Fruit fly (Drosophila melanogaster) whole organism, embryonic: ENCODE data around the gene udt.

Source experiments
- Ada2b ChIP-seq: fragments of 200-800 bp; sonication (Bioruptor generic); IDR thresholded peaks from 2 replicates; pipeline ENCODE4 v1.3.6; 2022; ENCODE audit warnings: missing biosample characterization, missing genetic modification characterization
- Aef1 ChIP-seq: fragments of 200-800 bp; sonication (Bioruptor generic); IDR thresholded peaks from 3 replicates; pipeline ENCODE4 v1.3.6; 2022; ENCODE audit warnings: missing biosample characterization, missing genetic modification characterization
- B-H1 ChIP-seq: fragments of 200-800 bp; sonication (Bioruptor generic); IDR thresholded peaks from 3 replicates; pipeline ENCODE4 v1.3.6; 2022; ENCODE audit warnings: missing biosample characterization, missing genetic modification characterization
- CG10431 ChIP-seq: fragments of 200-800 bp; sonication (Bioruptor generic); optimal IDR thresholded peaks from 3 replicates; lab custom pipeline; 2018; ENCODE audit warnings: missing biosample characterization, mild to moderate bottlenecking, missing genetic modification characterization
- CG11504 ChIP-seq: fragments of 200-800 bp; sonication (Bioruptor generic); optimal IDR thresholded peaks from 3 replicates; lab custom pipeline; 2019; ENCODE audit warnings: missing biosample characterization, mild to moderate bottlenecking, missing genetic modification characterization, moderate library complexity
- CG12744 ChIP-seq: fragments of 200-800 bp; sonication (Bioruptor generic); optimal IDR thresholded peaks from 2 replicates; lab custom pipeline; 2016; ENCODE audit warnings: missing biosample characterization, missing genetic modification characterization
- CG15696 ChIP-seq: fragments of 200-800 bp; sonication (Bioruptor generic); optimal IDR thresholded peaks from 2 replicates; lab custom pipeline; 2019; ENCODE audit warnings: missing biosample characterization, mild to moderate bottlenecking, missing genetic modification characterization, moderate library complexity
- CG16779 ChIP-seq: fragments of 200-800 bp; sonication (Bioruptor generic); IDR thresholded peaks from 2 replicates; pipeline ENCODE4 v1.3.6; 2022; ENCODE audit warnings: missing biosample characterization, missing genetic modification characterization
- CG17359 ChIP-seq: fragments of 200-800 bp; sonication (Bioruptor generic); optimal IDR thresholded peaks from 3 replicates; lab custom pipeline; 2018; ENCODE audit warnings: missing biosample characterization, mild to moderate bottlenecking, missing genetic modification characterization, moderate library complexity
- CG1832 ChIP-seq: fragments of 200-800 bp; sonication (Bioruptor generic); optimal IDR thresholded peaks from 2 replicates; lab custom pipeline; 2017; ENCODE audit warnings: missing biosample characterization, mild to moderate bottlenecking, missing genetic modification characterization, inconsistent platforms
- CG18764 ChIP-seq: fragments of 200-800 bp; sonication (Bioruptor generic); optimal IDR thresholded peaks from 3 replicates; lab custom pipeline; 2016; ENCODE audit warnings: missing biosample characterization, missing genetic modification characterization
- CG30431 ChIP-seq: fragments of 200-800 bp; sonication (Bioruptor generic); optimal IDR thresholded peaks from 2 replicates; lab custom pipeline; 2017; ENCODE audit warnings: missing biosample characterization, missing genetic modification characterization
- CG31365 ChIP-seq: fragments of 200-800 bp; sonication (Bioruptor generic); optimal IDR thresholded peaks from 2 replicates; lab custom pipeline; 2018; ENCODE audit warnings: missing biosample characterization, mild to moderate bottlenecking, missing genetic modification characterization
- CG3407 ChIP-seq: fragments of 200-800 bp; sonication (Bioruptor generic); optimal IDR thresholded peaks from 2 replicates; lab custom pipeline; 2018; ENCODE audit warnings: missing biosample characterization, mild to moderate bottlenecking, missing genetic modification characterization
- CG4404 ChIP-seq: fragments of 200-800 bp; sonication (Bioruptor generic); IDR thresholded peaks from 2 replicates; pipeline ENCODE4 v1.3.6; 2022; ENCODE audit warnings: missing biosample characterization, missing genetic modification characterization
- CG5180 ChIP-seq: fragments of 200-800 bp; sonication (Bioruptor generic); optimal IDR thresholded peaks from 3 replicates; lab custom pipeline; 2017; ENCODE audit warnings: missing biosample characterization, missing genetic modification characterization, mild to moderate bottlenecking, moderate library complexity, missing genetic modification reagents
- CG7271 ChIP-seq: fragments of 200-800 bp; sonication (Bioruptor generic); optimal IDR thresholded peaks from 2 replicates; lab custom pipeline; 2018; ENCODE audit warnings: missing biosample characterization, mild to moderate bottlenecking, missing genetic modification characterization, moderate library complexity
- CG7556 ChIP-seq: fragments of 200-800 bp; sonication (Bioruptor generic); optimal IDR thresholded peaks from 2 replicates; lab custom pipeline; 2017; ENCODE audit warnings: missing biosample characterization, mild to moderate bottlenecking, missing genetic modification characterization
- CG8359 ChIP-seq: fragments of 200-800 bp; sonication (Bioruptor generic); optimal IDR thresholded peaks from 2 replicates; lab custom pipeline; 2017; ENCODE audit warnings: missing biosample characterization, mild to moderate bottlenecking, missing genetic modification characterization, borderline replicate concordance
- Dad ChIP-seq: fragments of 200-800 bp; sonication (Bioruptor generic); optimal IDR thresholded peaks from 3 replicates; lab custom pipeline; 2016; ENCODE audit warnings: missing biosample characterization, missing genetic modification characterization
- Doc3 ChIP-seq: fragments of 200-800 bp; sonication (Bioruptor generic); IDR thresholded peaks from 3 replicates; pipeline ENCODE4 v1.3.6; 2022; ENCODE audit warnings: missing biosample characterization, missing genetic modification characterization; ENCODE audit not compliant: partially characterized antibody
- Dp ChIP-seq: fragments of 200-800 bp; sonication (Bioruptor generic); optimal IDR thresholded peaks from 2 replicates; lab custom pipeline; 2018; ENCODE audit warnings: missing biosample characterization, mild to moderate bottlenecking, missing genetic modification characterization, moderate library complexity
- Elba2 ChIP-seq: fragments of 200-800 bp; sonication (Bioruptor generic); optimal IDR thresholded peaks from 3 replicates; lab custom pipeline; 2016; ENCODE audit warnings: missing biosample characterization, missing genetic modification characterization
- Fer2 ChIP-seq: fragments of 200-800 bp; sonication (Bioruptor generic); optimal IDR thresholded peaks from 2 replicates; lab custom pipeline; 2018; ENCODE audit warnings: missing biosample characterization, mild to moderate bottlenecking, missing genetic modification characterization, moderate library complexity
- Gug ChIP-seq: fragments of 200-800 bp; sonication (Bioruptor generic); IDR thresholded peaks from 4 replicates; pipeline ENCODE4 v1.3.6; 2022; ENCODE audit warnings: missing biosample characterization, missing genetic modification characterization
- HHEX ChIP-seq: fragments of 200-800 bp; sonication (Bioruptor generic); optimal IDR thresholded peaks from 3 replicates; lab custom pipeline; 2017; ENCODE audit warnings: missing biosample characterization, mild to moderate bottlenecking, missing genetic modification characterization, missing genetic modification reagents
- HLH54F ChIP-seq: fragments of 200-800 bp; sonication (Bioruptor generic); optimal IDR thresholded peaks from 3 replicates; lab custom pipeline; 2016; ENCODE audit warnings: missing biosample characterization, missing genetic modification characterization
- HLHmδ ChIP-seq: fragments of 200-800 bp; sonication (Bioruptor generic); optimal IDR thresholded peaks from 2 replicates; lab custom pipeline; 2018; ENCODE audit warnings: missing biosample characterization, mild to moderate bottlenecking, missing genetic modification characterization, moderate library complexity
- Hand ChIP-seq: fragments of 200-800 bp; sonication (Bioruptor generic); optimal IDR thresholded peaks from 2 replicates; lab custom pipeline; 2017; ENCODE audit warnings: mild to moderate bottlenecking, missing biosample characterization, missing genetic modification reagents, missing genetic modification characterization
- Hmr ChIP-seq: fragments of 200-800 bp; sonication (Bioruptor generic); optimal IDR thresholded peaks from 3 replicates; lab custom pipeline; 2017; ENCODE audit warnings: mild to moderate bottlenecking, missing biosample characterization, missing genetic modification reagents, missing genetic modification characterization
- Hmx ChIP-seq: fragments of 200-800 bp; sonication (Bioruptor generic); optimal IDR thresholded peaks from 2 replicates; lab custom pipeline; 2016; ENCODE audit warnings: missing biosample characterization, missing genetic modification characterization
- MESR4 ChIP-seq: fragments of 200-800 bp; sonication (Bioruptor generic); optimal IDR thresholded peaks from 2 replicates; lab custom pipeline; 2018; ENCODE audit warnings: missing biosample characterization, mild to moderate bottlenecking, missing genetic modification characterization, moderate library complexity
- Oli ChIP-seq: fragments of 200-800 bp; sonication (Bioruptor generic); optimal IDR thresholded peaks from 2 replicates; lab custom pipeline; 2018; ENCODE audit warnings: missing biosample characterization, mild to moderate bottlenecking, missing genetic modification characterization, moderate library complexity
- Usf ChIP-seq: fragments of 200-800 bp; sonication (Bioruptor generic); optimal IDR thresholded peaks from 2 replicates; lab custom pipeline; 2017; ENCODE audit warnings: missing genotype, missing biosample characterization, missing genetic modification characterization
- Xrp1 ChIP-seq: fragments of 200-800 bp; sonication (Bioruptor generic); IDR thresholded peaks from 2 replicates; pipeline ENCODE4 v1.3.6; 2022; ENCODE audit warnings: missing biosample characterization, missing genetic modification characterization
- ab ChIP-seq: fragments of 200-800 bp; sonication (Bioruptor generic); optimal IDR thresholded peaks from 2 replicates; lab custom pipeline; 2016; ENCODE audit warnings: missing biosample characterization, missing genetic modification characterization
- amos ChIP-seq: fragments of 200-800 bp; sonication (Bioruptor generic); IDR thresholded peaks from 2 replicates; pipeline ENCODE4 v1.3.6; 2022; ENCODE audit warnings: missing biosample characterization, missing genetic modification characterization; ENCODE audit not compliant: partially characterized antibody
- aop ChIP-seq: fragments of 200-800 bp; sonication (Bioruptor generic); IDR thresholded peaks from 2 replicates; pipeline ENCODE4 v1.3.6; 2022; ENCODE audit warnings: missing biosample characterization, missing genetic modification characterization
- ara ChIP-seq: fragments of 200-800 bp; sonication (Bioruptor generic); IDR thresholded peaks from 2 replicates; pipeline ENCODE4 v1.3.6; 2022; ENCODE audit warnings: missing biosample characterization, missing genetic modification characterization
- cas ChIP-seq: fragments of 200-800 bp; sonication (Bioruptor generic); IDR thresholded peaks from 2 replicates; pipeline ENCODE4 v1.3.6; 2022; ENCODE audit warnings: missing biosample characterization, missing genetic modification characterization
- chinmo ChIP-seq: fragments of 200-800 bp; sonication (Bioruptor generic); IDR thresholded peaks from 4 replicates; pipeline ENCODE4 v1.3.6; 2022; ENCODE audit warnings: missing biosample characterization, missing genetic modification characterization; ENCODE audit not compliant: partially characterized antibody
- chn ChIP-seq: fragments of 200-800 bp; sonication (Bioruptor generic); optimal IDR thresholded peaks from 2 replicates; lab custom pipeline; 2016; ENCODE audit warnings: missing biosample characterization, missing genetic modification characterization
- crc ChIP-seq: fragments of 200-800 bp; sonication (Bioruptor generic); optimal IDR thresholded peaks from 2 replicates; lab custom pipeline; 2016; ENCODE audit warnings: missing biosample characterization, missing genetic modification characterization
- dati ChIP-seq: fragments of 200-800 bp; sonication (Bioruptor generic); IDR thresholded peaks from 2 replicates; pipeline ENCODE4 v1.3.6; 2022; ENCODE audit warnings: missing biosample characterization, missing genetic modification characterization
- gsb-n ChIP-seq: fragments of 200-800 bp; sonication (Bioruptor generic); optimal IDR thresholded peaks from 3 replicates; lab custom pipeline; 2018; ENCODE audit warnings: missing biosample characterization, mild to moderate bottlenecking, missing genetic modification characterization
- her ChIP-seq: fragments of 200-800 bp; sonication (Bioruptor generic); optimal IDR thresholded peaks from 2 replicates; lab custom pipeline; 2016; ENCODE audit warnings: missing biosample characterization, missing genetic modification characterization
- rib ChIP-seq: fragments of 200-800 bp; sonication (Bioruptor generic); IDR thresholded peaks from 2 replicates; pipeline ENCODE4 v1.3.6; 2022; ENCODE audit warnings: missing biosample characterization, missing genetic modification characterization
- stc ChIP-seq: fragments of 200-800 bp; sonication (Bioruptor generic); IDR thresholded peaks from 2 replicates; pipeline ENCODE4 v1.3.6; 2022; ENCODE audit warnings: missing biosample characterization, missing genetic modification characterization
- trh ChIP-seq: fragments of 200-800 bp; sonication (Bioruptor generic); optimal IDR thresholded peaks from 2 replicates; lab custom pipeline; 2016; ENCODE audit warnings: missing biosample characterization, missing genetic modification characterization
- vfl ChIP-seq: fragments of 200-800 bp; sonication (Bioruptor generic); optimal IDR thresholded peaks from 2 replicates; lab custom pipeline; 2016; ENCODE audit warnings: missing biosample characterization, missing genetic modification characterization
- wek ChIP-seq: fragments of 200-800 bp; sonication (Bioruptor generic); optimal IDR thresholded peaks from 3 replicates; lab custom pipeline; 2018; ENCODE audit warnings: missing biosample characterization, mild to moderate bottlenecking, missing genetic modification characterization, moderate library complexity

udt gene

dm6 chr3R:23772808-23773207 is 9.7 kb upstream of the udt start, which contains the start of gene tst (continued):
- TF ChIP-seq Elba2 (GFP tag; lab: Kevin White, UChicago) (peak; percentile 18), Dp (GFP tag; lab: Kevin White, UChicago) (peak; percentile 20), stc (GFP tag; lab: Robert Waterston, UW) (peak; percentile 95), CG3407 (GFP tag; lab: Kevin White, UChicago) (peak; percentile 79), CG30431 (GFP tag; lab: Kevin White, UChicago) (peak; percentile 87), Usf (GFP tag; lab: Kevin White, UChicago) (peak; percentile 79), HLH54F (GFP tag; lab: Kevin White, UChicago) (peak; percentile 53), cas (peak; percentile 93), gsb-n (tag; lab: Kevin White, UChicago) (peak; percentile 95), her (GFP tag; lab: Kevin White, UChicago) (no peak), vfl (GFP tag; lab: Kevin White, UChicago) (peak; percentile 35), CG7271 (tag; lab: Kevin White, UChicago) (peak; percentile 87), chinmo (GFP tag; lab: Robert Waterston, UW) (0 out of 4 replicates have a peak, but pooled peaks have one; percentile 43), amos (GFP tag; lab: Robert Waterston, UW) (no peak), CG31365 (tag; lab: Kevin White, UChicago) (peak; percentile 19), CG7556 (peak; percentile 89), aop (peak; percentile 56), HHEX (GFP tag; lab: Kevin White, UChicago) (peak; percentile 90), Aef1 (GFP tag; lab: Robert Waterston, UW) (peak; percentile 97), chn (GFP tag; lab: Kevin White, UChicago) (peak; percentile 63), wek (GFP tag; lab: Kevin White, UChicago) (no peak), CG1832 (GFP tag; lab: Kevin White, UChicago) (no peak), dati (GFP tag; lab: Robert Waterston, UW) (peak; percentile 78), CG10431 (GFP tag; lab: Kevin White, UChicago) (peak; percentile 39), CG16779 (GFP tag; lab: Robert Waterston, UW) (peak; percentile 84), rib (peak; percentile 92), Hmx (GFP tag; lab: Kevin White, UChicago) (no peak), CG5180 (GFP tag; lab: Kevin White, UChicago) (no peak), CG17359 (tag; lab: Kevin White, UChicago) (peak; percentile 94), CG11504 (tag; lab: Kevin White, UChicago) (peak; percentile 92), Dad (GFP tag; lab: Kevin White, UChicago) (peak; percentile 24), Hand (GFP tag; lab: Kevin White, UChicago) (peak; percentile 8), ab (no peak), trh (GFP tag; lab: Kevin White, UChicago) (peak; percentile 84), B-H1 (peak; percentile 96), CG18764 (peak; percentile 83), ara (peak; percentile 95), Xrp1 (GFP tag; lab: Robert Waterston, UW) (peak; percentile 98), Ada2b (GFP tag; lab: Robert Waterston, UW) (peak; percentile 96), crc (GFP tag; lab: Kevin White, UChicago) (no peak), CG8359 (GFP tag; lab: Kevin White, UChicago) (peak; percentile 54), MESR4 (GFP tag; lab: Kevin White, UChicago) (peak; percentile 36), Hmr (peak; percentile 91), Doc3 (GFP tag; lab: Robert Waterston, UW) (peak; percentile 28; the same call in 1 of the 3 replicates), Gug (GFP tag; lab: Robert Waterston, UW) (peak; percentile 95), CG4404 (GFP tag; lab: Robert Waterston, UW) (peak; percentile 98), Fer2 (tag; lab: Kevin White, UChicago) (peak; percentile 80), HLHmδ (no peak), CG15696 (tag; lab: Kevin White, UChicago) (peak; percentile 90), CG12744 (GFP tag; lab: Kevin White, UChicago) (no peak), Oli (peak; percentile 87)
